Worm (Caenorhabditis elegans) whole organism, L4 larva: ENCODE measurements around the gene Y82E9BL.19.

ENCODE experiments used
- D1046.2 ChIP-seq: fragments of 200-800 bp; sonication (Bioruptor generic); IDR thresholded peaks from 2 replicates; pipeline ENCODE4 v1.3.6; 2022; ENCODE audit warnings: missing genetic modification characterization, missing compliant biosample characterization
- R02D3.7 ChIP-seq: fragments of 150-350 bp; sonication (generic microtip); optimal IDR thresholded peaks from 3 replicates; lab custom pipeline; 2014; ENCODE audit warnings: missing biosample characterization, missing genetic modification characterization
- T20F7.1 ChIP-seq: fragments of 200-800 bp; sonication (Bioruptor generic); optimal IDR thresholded peaks from 2 replicates; lab custom pipeline; 2018; ENCODE audit warnings: mild to moderate bottlenecking, missing genetic modification characterization, missing compliant biosample characterization
- aha-1 ChIP-seq: fragments of 150-350 bp; peaks from one replicate; lab custom pipeline; 2014; ENCODE audit warnings: missing biosample characterization, missing genetic modification characterization
- aly-2 ChIP-seq: sonication (generic microtip); optimal IDR thresholded peaks from 2 replicates; lab custom pipeline; 2018; ENCODE audit warnings: missing biosample characterization, missing genetic modification characterization
- attf-4 ChIP-seq: sonication (generic microtip); optimal IDR thresholded peaks from 3 replicates; lab custom pipeline; 2017; ENCODE audit warnings: missing biosample characterization, missing genetic modification characterization
- ceh-28 ChIP-seq: fragments of 150-350 bp; optimal IDR thresholded peaks from 2 replicates; lab custom pipeline; 2014; ENCODE audit warnings: missing biosample characterization, missing genetic modification reagents, missing genetic modification characterization
- ces-1 ChIP-seq: fragments of 150-350 bp; sonication (generic microtip); optimal IDR thresholded peaks from 4 replicates; lab custom pipeline; 2014; ENCODE audit warnings: missing biosample characterization, missing genetic modification reagents, missing genetic modification characterization
- daf-16 ChIP-seq, 3 experiments: sonication (generic microtip); optimal IDR thresholded peaks; 2 replicates each; lab custom pipeline; 2016 to 2017; ENCODE audit warnings: missing genetic modification characterization in 3 of 3, missing genetic modification reagents in 3 of 3, mild to moderate bottlenecking in 2 of 3, missing compliant biosample characterization in 2 of 3, missing biosample characterization in 1 of 3, moderate library complexity in 1 of 3
- dmd-6 ChIP-seq: fragments of 200-800 bp; sonication (Bioruptor generic); IDR thresholded peaks from 2 replicates; pipeline ENCODE4 v1.3.6; 2022; ENCODE audit warnings: missing genetic modification reagents, missing genetic modification characterization, missing compliant biosample characterization
- dmd-9 ChIP-seq: fragments of 200-800 bp; sonication (Bioruptor generic); IDR thresholded peaks from 2 replicates; pipeline ENCODE4 v1.3.6; 2022; ENCODE audit warnings: missing genetic modification reagents, missing genetic modification characterization, missing compliant biosample characterization
- dve-1 ChIP-seq: sonication (generic microtip); optimal IDR thresholded peaks from 2 replicates; lab custom pipeline; 2017; ENCODE audit warnings: antibody characterized with exemption, mild to moderate bottlenecking, missing genetic modification characterization, missing compliant biosample characterization; ENCODE audit not compliant: insufficient read depth
- egl-27 ChIP-seq: sonication (generic microtip); optimal IDR thresholded peaks from 3 replicates; lab custom pipeline; 2017; ENCODE audit warnings: missing biosample characterization, missing genetic modification reagents, missing genetic modification characterization
- fkh-10 ChIP-seq: fragments of 150-350 bp; optimal IDR thresholded peaks from 2 replicates; lab custom pipeline; 2014; ENCODE audit warnings: missing biosample characterization, missing genetic modification reagents, missing genetic modification characterization
- hlh-11 ChIP-seq: fragments of 200-800 bp; sonication (Bioruptor generic); optimal IDR thresholded peaks from 2 replicates; lab custom pipeline; 2018; ENCODE audit warnings: mild to moderate bottlenecking, missing genetic modification characterization, missing compliant biosample characterization
- hlh-30 ChIP-seq: sonication (generic microtip); optimal IDR thresholded peaks from 2 replicates; lab custom pipeline; 2017; ENCODE audit warnings: antibody characterized with exemption, mild to moderate bottlenecking, missing genetic modification characterization, missing compliant biosample characterization; ENCODE audit not compliant: insufficient read depth
- jun-1 ChIP-seq: fragments of 150-350 bp; optimal IDR thresholded peaks from 2 replicates; lab custom pipeline; 2014; ENCODE audit warnings: missing biosample characterization, missing genetic modification reagents, missing genetic modification characterization
- lin-1 ChIP-seq: fragments of 200-800 bp; sonication (Bioruptor generic); IDR thresholded peaks from 2 replicates; pipeline ENCODE4 v1.3.6; 2022; ENCODE audit warnings: missing genetic modification reagents, missing genetic modification characterization, missing compliant biosample characterization
- lin-29 ChIP-seq: fragments of 200-800 bp; sonication (Bioruptor generic); IDR thresholded peaks from 2 replicates; pipeline ENCODE4 v1.3.6; 2022; ENCODE audit warnings: missing genetic modification reagents, missing genetic modification characterization, missing compliant biosample characterization
- lsy-2 ChIP-seq, 2 experiments: fragments of 150-350 bp in 1 of 2; sonication (generic microtip) in 1 of 2; optimal IDR thresholded peaks; 2 replicates each; lab custom pipeline; 2014 to 2017; ENCODE audit warnings: missing biosample characterization in 2 of 2, missing genetic modification characterization in 2 of 2
- mep-1 ChIP-seq: fragments of 150-350 bp; sonication (generic microtip); optimal IDR thresholded peaks from 3 replicates; lab custom pipeline; 2014; ENCODE audit warnings: missing biosample characterization, missing genetic modification characterization
- mes-2 ChIP-seq: sonication (generic microtip); optimal IDR thresholded peaks from 2 replicates; lab custom pipeline; 2016; ENCODE audit warnings: missing genotype, mild to moderate bottlenecking, missing genetic modification characterization, missing compliant biosample characterization; ENCODE audit not compliant: poor library complexity, severe bottlenecking
- mxl-3 ChIP-seq: fragments of 200-800 bp; sonication (Bioruptor generic); optimal IDR thresholded peaks from 2 replicates; lab custom pipeline; 2018; ENCODE audit warnings: mild to moderate bottlenecking, missing genetic modification characterization, missing compliant biosample characterization
- pha-4 ChIP-seq, 2 experiments: fragments of 150-350 bp in 1 of 2; fragments of 200-800 bp in 1 of 2; sonication (Bioruptor generic) in 1 of 2; IDR thresholded peaks in 1 of 2; optimal IDR thresholded peaks in 1 of 2; 2 replicates each; pipeline versions ENCODE4 v1.3.6 to Lab custom; 2014 to 2022; ENCODE audit warnings: missing genetic modification characterization in 2 of 2, missing genetic modification reagents in 2 of 2, missing biosample characterization in 1 of 2, missing compliant biosample characterization in 1 of 2
- php-3 ChIP-seq: fragments of 200-800 bp; sonication (Bioruptor generic); IDR thresholded peaks from 2 replicates; pipeline ENCODE4 v1.3.6; 2022; ENCODE audit warnings: missing genetic modification reagents, missing genetic modification characterization, missing compliant biosample characterization
- pqm-1 ChIP-seq: sonication (generic microtip); optimal IDR thresholded peaks from 2 replicates; lab custom pipeline; 2017; ENCODE audit warnings: missing biosample characterization, missing genetic modification characterization
- saeg-2 ChIP-seq: fragments of 200-800 bp; sonication (Bioruptor generic); IDR thresholded peaks from 2 replicates; pipeline ENCODE4 v1.3.6; 2022; ENCODE audit warnings: missing genetic modification reagents, missing genetic modification characterization, missing compliant biosample characterization
- sdz-12 ChIP-seq: fragments of 200-800 bp; sonication (Bioruptor generic); optimal IDR thresholded peaks from 2 replicates; lab custom pipeline; 2018; ENCODE audit warnings: mild to moderate bottlenecking, missing genetic modification characterization, missing compliant biosample characterization
- set-16 ChIP-seq: fragments of 200-800 bp; sonication (Bioruptor generic); IDR thresholded peaks from 2 replicates; pipeline ENCODE4 v1.3.6; 2022; ENCODE audit warnings: missing genetic modification reagents, missing genetic modification characterization, missing compliant biosample characterization
- tra-1 ChIP-seq: fragments of 200-800 bp; sonication (Bioruptor generic); IDR thresholded peaks from 2 replicates; pipeline ENCODE4 v1.3.6; 2022; ENCODE audit warnings: missing genetic modification reagents, missing genetic modification characterization, missing compliant biosample characterization
- unc-130 ChIP-seq: sonication (generic microtip); optimal IDR thresholded peaks from 2 replicates; lab custom pipeline; 2016; ENCODE audit warnings: missing genetic modification reagents, missing genetic modification characterization, missing compliant biosample characterization
- unc-62 ChIP-seq, 3 experiments: fragments of 150-350 bp in 1 of 3; sonication (generic microtip); optimal IDR thresholded peaks in 2 of 3; peaks in 1 of 3; 1 replicate in 1 of 3; 2 replicates in 2 of 3; lab custom pipeline; 2014 to 2017; ENCODE audit warnings: missing biosample characterization in 3 of 3, missing genetic modification characterization in 3 of 3, missing genetic modification reagents in 3 of 3, missing genotype in 1 of 3
- zfp-2 ChIP-seq: sonication (generic microtip); optimal IDR thresholded peaks from 2 replicates; lab custom pipeline; 2016; ENCODE audit warnings: mild to moderate bottlenecking, missing genetic modification characterization, missing compliant biosample characterization
- zip-2 ChIP-seq: fragments of 150-350 bp; optimal IDR thresholded peaks from 2 replicates; lab custom pipeline; 2014; ENCODE audit warnings: missing biosample characterization, missing genetic modification characterization
- ztf-7 ChIP-seq: fragments of 150-350 bp; optimal IDR thresholded peaks from 2 replicates; lab custom pipeline; 2014; ENCODE audit warnings: missing biosample characterization, missing genetic modification characterization

Y82E9BL.19 gene

ce11 chrIII:1331894-1332293, at the start of gene Y82E9BL.19:
Y82E9BL.19 (plus strand) TSS chrIII:1332016.
- TF ChIP-seq daf-16 (GFP tag; optimal IDR thresholded peaks at IDR 0.05; lab: Kevin White, UChicago) (no peak), daf-16 (tag; optimal IDR thresholded peaks at IDR 0.05; lab: Kevin White, UChicago) (peak; percentile 12), php-3 (GFP tag; lab: Robert Waterston, UW) (no peak), dmd-6 (GFP tag; lab: Robert Waterston, UW) (peak; percentile 51), unc-62 (GFP tag; optimal IDR thresholded peaks at IDR 0.05 in 1 of 2; lab: Kevin White, UChicago) (peak in 1 of 2 experiments; percentile 34), unc-62 (tag; optimal IDR thresholded peaks at IDR 0.05; lab: Kevin White, UChicago) (no peak), dmd-9 (GFP tag; lab: Robert Waterston, UW) (no peak), pqm-1 (tag; lab: Kevin White, UChicago) (peak; percentile 13), attf-4 (no peak), saeg-2 (GFP tag; lab: Robert Waterston, UW) (no peak), aha-1 (tag; lab: Kevin White, UChicago) (peak; percentile 27), hlh-11 (tag; lab: Kevin White, UChicago) (peak; percentile 60)

- TF ChIP-seq jun-1 (tag; lab: Kevin White, UChicago), result no peak
- peak; percentile 36 for TF ChIP-seq dve-1 (tag; lab: Kevin White, UChicago)
- no peak for TF ChIP-seq hlh-30 (tag; lab: Kevin White, UChicago)
- no peak for TF ChIP-seq lin-1 (GFP tag; lab: Robert Waterston, UW)
- TF ChIP-seq unc-62 (GFP tag; optimal IDR thresholded peaks at IDR 0.05 in 1 of 2; lab: Kevin White, UChicago), result no peak
- no peak for TF ChIP-seq unc-62 (tag; optimal IDR thresholded peaks at IDR 0.05; lab: Kevin White, UChicago)
- TF ChIP-seq ceh-28 (tag; lab: Kevin White, UChicago), result no peak
- no peak for TF ChIP-seq mes-2 (tag; lab: Kevin White, UChicago)
- peak in 1 of 2 experiments; percentile 71 for TF ChIP-seq lsy-2 (tag; optimal IDR thresholded peaks at IDR 0.05; lab: Kevin White, UChicago)
- TF ChIP-seq tra-1 (GFP tag; lab: Robert Waterston, UW), result no peak
- no peak for TF ChIP-seq pha-4 (GFP tag; IDR thresholded peaks at IDR 0.05; lab: Robert Waterston, UW)
- TF ChIP-seq pha-4 (tag; optimal IDR thresholded peaks at IDR 0.05; lab: Kevin White, UChicago), result no peak
- TF ChIP-seq zfp-2 (tag; lab: Kevin White, UChicago), result no peak
- no peak for TF ChIP-seq mxl-3 (GFP tag; lab: Kevin White, UChicago)
- TF ChIP-seq R02D3.7, result no peak
- TF ChIP-seq ztf-7, result peak; percentile 88
- no peak for TF ChIP-seq aly-2 (tag; lab: Kevin White, UChicago)
- no peak for TF ChIP-seq set-16 (GFP tag; lab: Robert Waterston, UW)
- TF ChIP-seq unc-130 (GFP tag; lab: Kevin White, UChicago), result no peak
- TF ChIP-seq egl-27 (tag; lab: Kevin White, UChicago), result no peak
- no peak for TF ChIP-seq sdz-12 (GFP tag; lab: Kevin White, UChicago)
- peak; percentile 98 for TF ChIP-seq zip-2 (tag; lab: Kevin White, UChicago)
- peak; percentile 6 for TF ChIP-seq T20F7.1 (GFP tag; lab: Kevin White, UChicago)
- no peak for TF ChIP-seq ces-1 (GFP tag; lab: Kevin White, UChicago)
- peak; percentile 43 for TF ChIP-seq mep-1
- TF ChIP-seq fkh-10, result no peak
- no peak for TF ChIP-seq D1046.2 (GFP tag; lab: Robert Waterston, UW)
- no peak for TF ChIP-seq lin-29
- TF ChIP-seq daf-16 (GFP tag; optimal IDR thresholded peaks at IDR 0.05; lab: Kevin White, UChicago), result no peak
- TF ChIP-seq daf-16 (tag; optimal IDR thresholded peaks at IDR 0.05; lab: Kevin White, UChicago), result peak; percentile 36
Measured at ce11 chrIII:1284584-1285046, 47.2 kb upstream of the Y82E9BL.19 start, which contains the start of gene fbxa-37. fbxa-37 (plus strand) TSS chrIII:1284996.
